Worm (Caenorhabditis elegans) whole organism, late embryonic: ENCODE data around the gene prp-40.

Experiments
- F13H6.1 ChIP-seq: sonication (generic microtip); optimal IDR thresholded peaks from 2 replicates; lab custom pipeline; 2016; ENCODE audit warnings: missing genetic modification characterization, missing compliant biosample characterization
- ceh-24 ChIP-seq: sonication (generic microtip); optimal IDR thresholded peaks from 2 replicates; lab custom pipeline; 2016; ENCODE audit warnings: mild to moderate bottlenecking, missing genetic modification characterization, missing compliant biosample characterization
- zip-5 ChIP-seq: sonication (generic microtip); optimal IDR thresholded peaks from 2 replicates; lab custom pipeline; 2016; ENCODE audit warnings: missing genetic modification characterization, missing compliant biosample characterization

- no peak for TF ChIP-seq zip-5 (tag; lab: Kevin White, UChicago)
- TF ChIP-seq F13H6.1 (tag; lab: Kevin White, UChicago), result no peak
- no peak for TF ChIP-seq ceh-24 (tag; lab: Kevin White, UChicago)
Measured at ce11 chrIII:9483716-9484115, 38.2 kb upstream of the prp-40 start.
